Worm (Caenorhabditis elegans) whole organism, late embryonic: Measurements from ENCODE around the gene C17G10.6.

Experiments
- C38D4.7 ChIP-seq: fragments of 200-800 bp; sonication (Bioruptor generic); optimal IDR thresholded peaks from 2 replicates; lab custom pipeline; 2018; ENCODE audit warnings: mild to moderate bottlenecking, missing genetic modification characterization, moderate library complexity, missing compliant biosample characterization
- F13H6.1 ChIP-seq: sonication (generic microtip); optimal IDR thresholded peaks from 2 replicates; lab custom pipeline; 2016; ENCODE audit warnings: missing genetic modification characterization, missing compliant biosample characterization
- K02D7.2 ChIP-seq: sonication (generic microtip); optimal IDR thresholded peaks from 2 replicates; lab custom pipeline; 2017; ENCODE audit warnings: mild to moderate bottlenecking, missing genetic modification characterization, missing compliant biosample characterization
- T23F11.4 ChIP-seq: fragments of 200-800 bp; sonication (Bioruptor generic); optimal IDR thresholded peaks from 2 replicates; lab custom pipeline; 2018; ENCODE audit warnings: mild to moderate bottlenecking, missing genetic modification characterization, missing compliant biosample characterization
- Y22D7AL.16 ChIP-seq: sonication (generic microtip); optimal IDR thresholded peaks from 2 replicates; lab custom pipeline; 2016; ENCODE audit warnings: missing genetic modification characterization, missing compliant biosample characterization
- ahr-1 ChIP-seq: sonication (generic microtip); optimal IDR thresholded peaks from 2 replicates; lab custom pipeline; 2016; ENCODE audit warnings: missing genetic modification characterization, missing compliant biosample characterization
- ama-1 ChIP-seq: fragments of 150-350 bp; optimal IDR thresholded peaks from 2 replicates; lab custom pipeline; 2014
- ceh-14 ChIP-seq: sonication (generic microtip); optimal IDR thresholded peaks from 2 replicates; lab custom pipeline; 2016; ENCODE audit warnings: missing genotype, missing genetic modification characterization, missing compliant biosample characterization
- ceh-18 ChIP-seq: sonication (generic microtip); optimal IDR thresholded peaks from 2 replicates; lab custom pipeline; 2016; ENCODE audit warnings: missing genetic modification characterization, missing compliant biosample characterization
- ceh-19 ChIP-seq: fragments of 200-800 bp; sonication (Bioruptor generic); optimal IDR thresholded peaks from 2 replicates; lab custom pipeline; 2018; ENCODE audit warnings: mild to moderate bottlenecking, missing genetic modification characterization, missing compliant biosample characterization
- ceh-2 ChIP-seq: sonication (generic microtip); optimal IDR thresholded peaks from 2 replicates; lab custom pipeline; 2016; ENCODE audit warnings: missing genotype, missing genetic modification characterization, missing compliant biosample characterization
- ceh-22 ChIP-seq: sonication (generic microtip); optimal IDR thresholded peaks from 2 replicates; lab custom pipeline; 2017; ENCODE audit warnings: missing biosample characterization, missing genetic modification characterization
- ceh-24 ChIP-seq: sonication (generic microtip); optimal IDR thresholded peaks from 2 replicates; lab custom pipeline; 2016; ENCODE audit warnings: mild to moderate bottlenecking, missing genetic modification characterization, missing compliant biosample characterization
- ceh-30 ChIP-seq: fragments of 150-350 bp; optimal IDR thresholded peaks from 2 replicates; lab custom pipeline; 2014; ENCODE audit warnings: missing biosample characterization, missing genetic modification characterization
- ceh-31 ChIP-seq: sonication (generic microtip); optimal IDR thresholded peaks from 2 replicates; lab custom pipeline; 2016; ENCODE audit warnings: missing genetic modification characterization, missing compliant biosample characterization
- ceh-34 ChIP-seq: sonication (generic microtip); optimal IDR thresholded peaks from 2 replicates; lab custom pipeline; 2016; ENCODE audit warnings: mild to moderate bottlenecking, missing genetic modification characterization, missing compliant biosample characterization
- ceh-45 ChIP-seq: fragments of 200-800 bp; sonication (Bioruptor generic); IDR thresholded peaks from 2 replicates; pipeline ENCODE4 v1.3.6; 2022; ENCODE audit warnings: missing genetic modification reagents, missing genetic modification characterization, missing compliant biosample characterization
- ceh-48 ChIP-seq: sonication (generic microtip); optimal IDR thresholded peaks from 2 replicates; lab custom pipeline; 2016; ENCODE audit warnings: missing genetic modification characterization, inconsistent platforms, missing compliant biosample characterization
- ceh-6 ChIP-seq: fragments of 200-800 bp; sonication (Bioruptor generic); optimal IDR thresholded peaks from 2 replicates; lab custom pipeline; 2018; ENCODE audit warnings: mild to moderate bottlenecking, missing genetic modification characterization, missing compliant biosample characterization
- ceh-9 ChIP-seq: sonication (generic microtip); optimal IDR thresholded peaks from 2 replicates; lab custom pipeline; 2016; ENCODE audit warnings: mild to moderate bottlenecking, missing genetic modification characterization, inconsistent platforms, missing compliant biosample characterization
- dmd-4 ChIP-seq: sonication (generic microtip); optimal IDR thresholded peaks from 2 replicates; lab custom pipeline; 2016; ENCODE audit warnings: borderline replicate concordance, missing genetic modification characterization, missing compliant biosample characterization
- dve-1 ChIP-seq: sonication (generic microtip); optimal IDR thresholded peaks from 2 replicates; lab custom pipeline; 2017; ENCODE audit warnings: antibody characterized with exemption, mild to moderate bottlenecking, missing genetic modification characterization, missing compliant biosample characterization
- elt-2 ChIP-seq: sonication (generic microtip); optimal IDR thresholded peaks from 2 replicates; lab custom pipeline; 2016; ENCODE audit warnings: missing genetic modification reagents, missing genetic modification characterization, missing compliant biosample characterization
- elt-4 ChIP-seq: sonication (generic microtip); optimal IDR thresholded peaks from 2 replicates; lab custom pipeline; 2016; ENCODE audit warnings: missing genetic modification characterization, missing compliant biosample characterization
- ets-4 ChIP-seq: sonication (generic microtip); optimal IDR thresholded peaks from 2 replicates; lab custom pipeline; 2016; ENCODE audit warnings: missing genetic modification characterization, missing compliant biosample characterization
- eyg-1 ChIP-seq: sonication (generic microtip); optimal IDR thresholded peaks from 2 replicates; lab custom pipeline; 2016; ENCODE audit warnings: missing genotype, missing genetic modification characterization, missing compliant biosample characterization
- fax-1 ChIP-seq: sonication (generic microtip); optimal IDR thresholded peaks from 2 replicates; lab custom pipeline; 2016; ENCODE audit warnings: missing genotype, missing genetic modification characterization, missing compliant biosample characterization
- fkh-10 ChIP-seq: fragments of 150-350 bp; optimal IDR thresholded peaks from 2 replicates; lab custom pipeline; 2014; ENCODE audit warnings: missing biosample characterization, missing genetic modification reagents, missing genetic modification characterization
- fkh-6 ChIP-seq: sonication (generic microtip); optimal IDR thresholded peaks from 2 replicates; lab custom pipeline; 2016; ENCODE audit warnings: missing genetic modification characterization, missing compliant biosample characterization
- hlh-6 ChIP-seq: sonication (generic microtip); optimal IDR thresholded peaks from 2 replicates; lab custom pipeline; 2016; ENCODE audit warnings: missing genotype, missing genetic modification characterization, missing compliant biosample characterization
- hlh-8 ChIP-seq: sonication (generic microtip); optimal IDR thresholded peaks from 2 replicates; lab custom pipeline; 2016; ENCODE audit warnings: missing genotype, missing genetic modification characterization, missing compliant biosample characterization
- lin-11 ChIP-seq: fragments of 200-800 bp; sonication (Bioruptor generic); optimal IDR thresholded peaks from 2 replicates; lab custom pipeline; 2018; ENCODE audit warnings: mild to moderate bottlenecking, missing genetic modification characterization, missing compliant biosample characterization
- mec-3 ChIP-seq: sonication (generic microtip); optimal IDR thresholded peaks from 2 replicates; lab custom pipeline; 2016; ENCODE audit warnings: borderline replicate concordance, missing genetic modification characterization, missing compliant biosample characterization
- nfya-1 ChIP-seq: sonication (generic microtip); optimal IDR thresholded peaks from 2 replicates; lab custom pipeline; 2017; ENCODE audit warnings: missing genetic modification characterization, mild to moderate bottlenecking, missing compliant biosample characterization, antibody characterized with exemption, moderate library complexity
- pag-3 ChIP-seq: sonication (generic microtip); optimal IDR thresholded peaks from 2 replicates; lab custom pipeline; 2016; ENCODE audit warnings: missing compliant biosample characterization, missing genetic modification characterization, borderline replicate concordance
- pax-1 ChIP-seq: fragments of 150-350 bp; optimal IDR thresholded peaks from 2 replicates; lab custom pipeline; 2014; ENCODE audit warnings: missing biosample characterization, missing genetic modification characterization
- pha-2 ChIP-seq: sonication (generic microtip); optimal IDR thresholded peaks from 2 replicates; lab custom pipeline; 2017; ENCODE audit warnings: mild to moderate bottlenecking, missing genetic modification characterization, missing compliant biosample characterization
- pqm-1 ChIP-seq: sonication (generic microtip); optimal IDR thresholded peaks from 2 replicates; lab custom pipeline; 2016; ENCODE audit warnings: missing genetic modification characterization, missing compliant biosample characterization
- pros-1 ChIP-seq: fragments of 150-350 bp; optimal IDR thresholded peaks from 2 replicates; lab custom pipeline; 2014; ENCODE audit warnings: missing biosample characterization, missing genetic modification reagents, missing genetic modification characterization
- rnt-1 ChIP-seq: sonication (generic microtip); optimal IDR thresholded peaks from 2 replicates; lab custom pipeline; 2016; ENCODE audit warnings: missing genetic modification characterization, missing compliant biosample characterization
- sdc-2 ChIP-seq: sonication (generic microtip); optimal IDR thresholded peaks from 2 replicates; lab custom pipeline; 2016; ENCODE audit warnings: missing genotype, missing genetic modification characterization, missing compliant biosample characterization
- sox-2 ChIP-seq: fragments of 200-800 bp; sonication (Bioruptor generic); IDR thresholded peaks from 2 replicates; pipeline ENCODE4 v1.3.6; 2022; ENCODE audit warnings: missing genetic modification reagents, missing genetic modification characterization, missing compliant biosample characterization
- sox-4 ChIP-seq: sonication (generic microtip); optimal IDR thresholded peaks from 2 replicates; lab custom pipeline; 2017; ENCODE audit warnings: mild to moderate bottlenecking, missing genetic modification characterization, inconsistent platforms, missing compliant biosample characterization
- tbx-2 ChIP-seq: sonication (generic microtip); optimal IDR thresholded peaks from 2 replicates; lab custom pipeline; 2016; ENCODE audit warnings: missing genetic modification characterization, missing compliant biosample characterization
- ttx-3 ChIP-seq: sonication (generic microtip); optimal IDR thresholded peaks from 2 replicates; lab custom pipeline; 2016; ENCODE audit warnings: missing genetic modification reagents, missing genetic modification characterization, missing compliant biosample characterization
- unc-86 ChIP-seq: sonication (generic microtip); optimal IDR thresholded peaks from 2 replicates; lab custom pipeline; 2016; ENCODE audit warnings: missing genetic modification characterization, missing compliant biosample characterization

C17G10.6 gene

ce11 chrII:5579236-5579635 is 23.9 kb downstream of the C17G10.6 start:
- TF ChIP-seq tbx-2 (tag; lab: Kevin White, UChicago) (no peak), pax-1 (tag; lab: Kevin White, UChicago) (no peak), pqm-1 (no peak), pag-3 (tag; lab: Kevin White, UChicago) (no peak), ceh-45 (GFP tag; lab: Robert Waterston, UW) (no peak), ceh-6 (GFP tag; lab: Kevin White, UChicago) (no peak), fkh-10 (GFP tag; lab: Kevin White, UChicago) (no peak), ceh-2 (tag; lab: Kevin White, UChicago) (no peak), ceh-18 (tag; lab: Kevin White, UChicago) (no peak), hlh-6 (tag; lab: Kevin White, UChicago) (no peak), ceh-31 (no peak), ttx-3 (tag; lab: Kevin White, UChicago) (no peak), ceh-14 (tag; lab: Kevin White, UChicago) (no peak), ceh-24 (tag; lab: Kevin White, UChicago) (no peak), K02D7.2 (tag; lab: Kevin White, UChicago) (no peak)

- TF ChIP-seq rnt-1 (tag; lab: Kevin White, UChicago) (no peak), fax-1 (no peak), dmd-4 (tag; lab: Kevin White, UChicago) (no peak), K02D7.2 (tag; lab: Kevin White, UChicago) (no peak), ceh-24 (tag; lab: Kevin White, UChicago) (no peak), mec-3 (no peak), unc-86 (no peak), pros-1 (tag; lab: Kevin White, UChicago) (no peak), lin-11 (no peak), ttx-3 (tag; lab: Kevin White, UChicago) (no peak), elt-4 (no peak), eyg-1 (tag; lab: Kevin White, UChicago) (no peak), hlh-8 (tag; lab: Kevin White, UChicago) (no peak), dve-1 (tag; lab: Kevin White, UChicago) (no peak)
- TF ChIP-seq, all 69 proteins: peak for 0
Measured at ce11 chrII:5578714-5579113, 24.4 kb downstream of the C17G10.6 start.

DNA sequence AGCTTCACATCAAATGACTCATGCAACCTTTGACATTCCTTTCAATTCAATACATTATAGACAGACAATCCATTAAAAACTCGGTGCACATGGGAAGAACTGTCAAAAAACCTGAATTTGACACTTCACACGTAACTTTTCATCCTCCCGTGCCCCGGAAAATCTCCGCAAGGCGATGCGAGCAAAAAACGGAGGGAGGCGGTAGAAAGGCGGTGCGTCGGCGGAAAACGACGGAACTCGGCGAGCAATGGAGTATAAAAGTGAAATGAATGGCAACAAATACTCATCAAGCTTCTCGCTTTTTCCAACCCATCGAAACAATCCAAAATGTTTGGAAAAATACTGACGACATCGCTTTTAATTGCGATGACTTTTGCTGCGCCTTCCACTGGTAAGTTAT is 25.1 kb downstream of the C17G10.6 start, which contains the start of gene T25E4.1:
T25E4.1 (plus strand) TSS at position 301 of the 400 bp plus-strand sequence.
- TF ChIP-seq ama-1 (lab: Kevin White, UChicago) (no peak), T23F11.4 (GFP tag; lab: Kevin White, UChicago) (no peak), pros-1 (tag; lab: Kevin White, UChicago) (no peak), sox-2 (GFP tag; lab: Robert Waterston, UW) (no peak), ceh-9 (tag; lab: Kevin White, UChicago) (no peak), ceh-18 (tag; lab: Kevin White, UChicago) (no peak), ceh-22 (tag; lab: Kevin White, UChicago) (no peak), ahr-1 (no peak), ceh-19 (GFP tag; lab: Kevin White, UChicago) (no peak), dmd-4 (tag; lab: Kevin White, UChicago) (no peak), sox-4 (tag; lab: Kevin White, UChicago) (no peak), fax-1 (no peak)

- TF ChIP-seq elt-2 (tag; lab: Kevin White, UChicago) (peak; percentile 86), ets-4 (tag; lab: Kevin White, UChicago) (no peak), C38D4.7 (peak; percentile 39), ceh-30 (tag; lab: Kevin White, UChicago) (no peak), eyg-1 (tag; lab: Kevin White, UChicago) (no peak), sox-4 (tag; lab: Kevin White, UChicago) (peak; percentile 23), lin-11 (peak; percentile 32), dve-1 (tag; lab: Kevin White, UChicago) (peak; percentile 43), F13H6.1 (tag; lab: Kevin White, UChicago) (no peak), T23F11.4 (GFP tag; lab: Kevin White, UChicago) (no peak), hlh-8 (tag; lab: Kevin White, UChicago) (no peak), ceh-6 (GFP tag; lab: Kevin White, UChicago) (peak; percentile 55), ceh-48 (tag; lab: Kevin White, UChicago) (peak; percentile 0), fkh-6 (peak; percentile 27), fax-1 (no peak), ceh-34 (peak; percentile 21), pha-2 (tag; lab: Kevin White, UChicago) (peak; percentile 42), tbx-2 (tag; lab: Kevin White, UChicago) (peak; percentile 25), nfya-1 (tag; lab: Kevin White, UChicago) (peak; percentile 9), hlh-6 (tag; lab: Kevin White, UChicago) (peak; percentile 37), ceh-2 (tag; lab: Kevin White, UChicago) (no peak), rnt-1 (tag; lab: Kevin White, UChicago) (no peak), Y22D7AL.16 (tag; lab: Kevin White, UChicago) (peak; percentile 41), sdc-2 (tag; lab: Kevin White, UChicago) (no peak)
Measured at ce11 chrII:5577060-5577459, 26.0 kb downstream of the C17G10.6 start.
